Worm (Caenorhabditis elegans) whole organism, young adult: ENCODE measurements around the gene ssq-2.
"Not testable (repeated sequence)": the region's sequence is repeated elsewhere in the genome, so short reads cannot be mapped to it uniquely, and the experiment has no call there.

Experiments
- Y53G8AR.9 ChIP-seq: fragments of 200-800 bp; sonication (Bioruptor generic); conservative IDR thresholded peaks from 2 replicates; pipeline ENCODE4 v1.3.6; 2022; ENCODE audit warnings: missing genetic modification reagents, missing genetic modification characterization, missing compliant biosample characterization
- athp-1 ChIP-seq: sonication (generic microtip); optimal IDR thresholded peaks from 2 replicates; lab custom pipeline; 2017; ENCODE audit warnings: mild to moderate bottlenecking, missing genetic modification characterization, missing compliant biosample characterization
- hmg-1.2 ChIP-seq: fragments of 200-800 bp; sonication (Bioruptor generic); IDR thresholded peaks from 2 replicates; pipeline ENCODE4 v1.3.6; 2022; ENCODE audit warnings: missing genetic modification reagents, missing genetic modification characterization, missing compliant biosample characterization
- rcor-1 ChIP-seq: fragments of 200-800 bp; sonication (Bioruptor generic); IDR thresholded peaks from 2 replicates; pipeline ENCODE4 v1.3.6; 2022; ENCODE audit warnings: missing genetic modification reagents, missing genetic modification characterization, missing compliant biosample characterization
- snpc-4 ChIP-seq, 5 experiments: fragments of 150-350 bp in 1 of 5; sonication (generic microtip) in 4 of 5; optimal IDR thresholded peaks; 2 replicates each; lab custom pipeline; 2014 to 2018; ENCODE audit warnings: missing genetic modification characterization in 5 of 5, missing biosample characterization in 3 of 5, antibody characterized with exemption in 2 of 5, mild to moderate bottlenecking in 2 of 5, missing compliant biosample characterization in 2 of 5, missing genotype in 2 of 5, moderate library complexity in 2 of 5, missing genetic modification reagents in 1 of 5
- unc-62 ChIP-seq: fragments of 150-350 bp; optimal IDR thresholded peaks from 2 replicates; lab custom pipeline; 2014; ENCODE audit warnings: missing biosample characterization, missing genetic modification reagents, missing genetic modification characterization
- ztf-18 ChIP-seq: sonication (generic microtip); optimal IDR thresholded peaks from 2 replicates; lab custom pipeline; 2016; ENCODE audit warnings: missing genotype, mild to moderate bottlenecking, missing genetic modification characterization, missing compliant biosample characterization
- ztf-3 ChIP-seq: fragments of 200-800 bp; sonication (Bioruptor generic); optimal IDR thresholded peaks from 2 replicates; lab custom pipeline; 2018; ENCODE audit warnings: mild to moderate bottlenecking, missing genetic modification characterization, missing compliant biosample characterization

DNA sequence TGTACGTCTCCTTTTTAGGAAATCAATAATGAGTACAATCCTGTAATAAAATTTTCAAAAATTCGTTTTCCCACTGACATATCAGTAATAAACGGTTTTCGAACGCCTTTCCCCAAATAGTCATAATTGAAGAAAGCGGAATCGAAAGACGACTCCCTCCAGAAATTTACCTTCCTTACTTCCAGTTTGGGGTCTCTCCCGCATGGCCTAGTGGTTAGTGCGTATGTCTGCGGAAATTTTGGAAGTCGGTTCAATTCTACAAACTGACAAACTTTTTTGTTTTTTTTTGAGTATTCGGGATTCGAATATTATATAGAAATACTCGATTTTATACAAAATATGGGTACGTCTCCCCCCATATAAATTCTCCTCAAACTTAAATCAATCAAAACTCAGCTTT, 46.2 kb upstream of the ssq-2 start:
- not testable (repeated sequence) for TF ChIP-seq athp-1 (tag; lab: Kevin White, UChicago); ztf-18 (tag; lab: Kevin White, UChicago); unc-62 (GFP tag; lab: Kevin White, UChicago); snpc-4 (GFP tag; optimal IDR thresholded peaks at IDR 0.05; lab: Kevin White, UChicago); hmg-1.2 (GFP tag; lab: Robert Waterston, UW); ztf-3 (GFP tag; lab: Kevin White, UChicago)
- TF ChIP-seq Y53G8AR.9: 0 out of 2 replicates have a peak, but pooled peaks have one; percentile 50
- peak in 1 of 4 experiments; percentile 83 for TF ChIP-seq snpc-4 (tag; optimal IDR thresholded peaks at IDR 0.05; lab: Kevin White, UChicago)
- TF ChIP-seq rcor-1 (GFP tag; lab: Robert Waterston, UW): peak; percentile 24; the same call in 1 of the 2 replicates
